1 worm cellular context compared by ENCODE assay signal in the genomic region with DNA sequence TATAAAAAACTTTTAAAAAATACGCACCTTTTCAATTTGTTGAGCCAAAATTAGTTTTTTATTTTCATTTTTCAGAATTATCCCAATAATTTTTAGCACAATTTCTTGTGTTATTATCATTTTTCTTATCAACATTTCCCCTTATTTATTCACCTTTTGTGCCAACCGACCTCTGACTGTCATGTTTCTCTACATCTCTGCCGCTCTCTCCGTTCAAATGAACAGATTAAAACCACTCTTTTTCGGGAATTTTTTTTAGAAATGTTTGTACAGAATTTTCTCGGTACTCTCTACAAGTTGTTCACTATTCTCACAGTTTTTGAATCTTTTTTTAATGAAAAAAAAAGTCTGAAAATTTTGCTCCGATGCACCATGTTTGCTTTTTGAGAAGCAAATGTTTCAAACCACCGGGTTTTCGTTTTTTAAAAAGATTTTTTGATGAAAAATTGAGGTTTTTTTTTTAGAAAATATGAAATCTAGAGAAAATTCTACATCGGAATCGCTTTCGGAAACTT.
TF ChIP-seq lines count a peak whose summit lies in the region.

Gene frl-1, plus strand, starts transcription at position 465 of the 515 bp plus-strand sequence.

TF ChIP-seq in whole organism, L4 larva, 104 proteins besides CTCF, POLR2A, EP300 and RAD21 (continued from another document):
- TF ChIP-seq hmg-1.1 (GFP tag; IDR thresholded peaks at IDR 0.05; lab: Robert Waterston, UW) (no peak), fos-1 (tag; optimal IDR thresholded peaks at IDR 0.05; lab: Kevin White, UChicago) (no peak), zip-11 (GFP tag; IDR thresholded peaks at IDR 0.05; lab: Robert Waterston, UW) (no peak), F26F4.8 (GFP tag; conservative IDR thresholded peaks at IDR 0.05; lab: Robert Waterston, UW) (no peak), Y75B8A.6 (GFP tag; IDR thresholded peaks at IDR 0.05; lab: Robert Waterston, UW) (no peak), lir-3 (tag; optimal IDR thresholded peaks at IDR 0.05; lab: Kevin White, UChicago) (no peak), lin-15B (tag; optimal IDR thresholded peaks at IDR 0.05; lab: Kevin White, UChicago) (no peak), aha-1 (tag; lab: Kevin White, UChicago) (peak; percentile 9), set-16 (GFP tag; IDR thresholded peaks at IDR 0.05; lab: Robert Waterston, UW) (no peak), zag-1 (tag; optimal IDR thresholded peaks at IDR 0.05; lab: Kevin White, UChicago) (no peak), ceh-32 (tag; optimal IDR thresholded peaks at IDR 0.05; lab: Kevin White, UChicago; ENCODE audit: poor library complexity) (no peak), nhr-102 (tag; optimal IDR thresholded peaks at IDR 0.05; lab: Kevin White, UChicago) (no peak), F37D6.2 (tag; optimal IDR thresholded peaks at IDR 0.05; lab: Kevin White, UChicago) (no peak), dve-1 (tag; optimal IDR thresholded peaks at IDR 0.05; lab: Kevin White, UChicago; ENCODE audit: insufficient read depth) (peak; percentile 40), hlh-30 (tag; optimal IDR thresholded peaks at IDR 0.05; lab: Kevin White, UChicago; ENCODE audit: insufficient read depth) (no peak), nhr-6 (tag; optimal IDR thresholded peaks at IDR 0.05; lab: Kevin White, UChicago) (no peak), mxl-3 (GFP tag; optimal IDR thresholded peaks at IDR 0.05; lab: Kevin White, UChicago) (no peak), dmd-9 (GFP tag; IDR thresholded peaks at IDR 0.05; lab: Robert Waterston, UW) (no peak)
